ENCODE assay signal across 1 fruit fly cellular context in the genomic region with DNA sequence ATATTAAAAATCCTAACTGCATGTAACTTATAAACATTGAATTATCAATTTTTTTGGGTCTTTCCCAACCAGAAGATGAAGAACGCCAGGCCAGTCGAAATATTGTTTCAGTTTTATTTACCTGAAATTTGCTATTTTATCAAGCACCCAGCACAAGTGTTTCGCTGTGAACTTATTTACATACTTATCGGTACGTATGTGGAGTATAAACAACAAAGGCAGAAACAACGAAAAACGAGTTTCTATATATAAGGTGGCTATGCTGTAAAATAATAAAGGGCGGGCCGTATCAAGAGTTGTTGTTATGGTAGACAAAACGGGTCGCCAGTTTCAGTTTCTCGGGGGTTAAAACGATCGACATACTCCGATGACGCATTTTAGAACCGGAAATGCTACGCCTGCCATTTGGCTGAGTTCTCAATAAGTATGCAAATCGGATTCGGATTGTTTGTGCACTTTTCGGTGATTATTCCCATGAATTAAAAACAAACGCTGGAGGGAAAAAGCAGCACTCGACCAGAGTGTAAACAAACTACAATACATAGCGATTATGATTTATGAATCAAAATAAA.
A peak's percentile ranks its signal among the peaks of the same experiment; 100 is the strongest.
TF ChIP-seq lines count a peak whose summit lies in the region.

No protein-coding gene starts in this region.

TF ChIP-seq in whole organism, embryonic, 481 proteins besides CTCF, POLR2A, EP300 and RAD21 (continued from another document):
- TF ChIP-seq gro (GFP tag; optimal IDR thresholded peaks at IDR 0.05; lab: Kevin White, UChicago) = peak; percentile 7
- TF ChIP-seq Fer1 (GFP tag; optimal IDR thresholded peaks at IDR 0.05; lab: Kevin White, UChicago) = peak; percentile 60
- TF ChIP-seq CG2889 (GFP tag; IDR thresholded peaks at IDR 0.05; lab: Robert Waterston, UW) = no peak
- TF ChIP-seq sna (GFP tag; IDR thresholded peaks at IDR 0.05; lab: Robert Waterston, UW; ENCODE audit: partially characterized antibody) = no peak
- no peak for TF ChIP-seq Bgb (GFP tag; IDR thresholded peaks at IDR 0.05; lab: Robert Waterston, UW; ENCODE audit: partially characterized antibody)
- TF ChIP-seq CG18619 (GFP tag; optimal IDR thresholded peaks at IDR 0.05; lab: Kevin White, UChicago) = peak; percentile 18
- TF ChIP-seq CG2678 (tag; optimal IDR thresholded peaks at IDR 0.05; lab: Kevin White, UChicago) = peak; percentile 64
- TF ChIP-seq h (optimal IDR thresholded peaks at IDR 0.05; lab: Kevin White, UChicago) = no peak
- no peak for TF ChIP-seq her (GFP tag; optimal IDR thresholded peaks at IDR 0.05; lab: Kevin White, UChicago)
- TF ChIP-seq CG17912 (GFP tag; optimal IDR thresholded peaks at IDR 0.05; lab: Kevin White, UChicago) = no peak
- no peak for TF ChIP-seq jigr1 (GFP tag; IDR thresholded peaks at IDR 0.05; lab: Robert Waterston, UW)
- TF ChIP-seq CG31224 (GFP tag; IDR thresholded peaks at IDR 0.05; lab: Robert Waterston, UW) = no peak
- TF ChIP-seq CG17568 (GFP tag; optimal IDR thresholded peaks at IDR 0.05; lab: Kevin White, UChicago) = peak; percentile 52
- TF ChIP-seq pnt (GFP tag; optimal IDR thresholded peaks at IDR 0.05; lab: Kevin White, UChicago) = no peak
- TF ChIP-seq Rfx (GFP tag; IDR thresholded peaks at IDR 0.05; lab: Robert Waterston, UW) = peak; percentile 37; the same call in 1 of the 2 replicates
- peak; percentile 70 for TF ChIP-seq CG13296 (GFP tag; optimal IDR thresholded peaks at IDR 0.05; lab: Kevin White, UChicago)
- peak; percentile 52 for TF ChIP-seq CG3281 (GFP tag; optimal IDR thresholded peaks at IDR 0.05; lab: Kevin White, UChicago)
- TF ChIP-seq D19B (GFP tag; optimal IDR thresholded peaks at IDR 0.05; lab: Kevin White, UChicago) = peak; percentile 13
- no peak for TF ChIP-seq croc (GFP tag; conservative IDR thresholded peaks at IDR 0.05; lab: Robert Waterston, UW)
- TF ChIP-seq CG6854 (GFP tag; optimal IDR thresholded peaks at IDR 0.05; lab: Kevin White, UChicago) = peak; percentile 41
- TF ChIP-seq bab2 (GFP tag; optimal IDR thresholded peaks at IDR 0.05; lab: Kevin White, UChicago) = peak; percentile 21
- peak; percentile 64 for TF ChIP-seq CG13894 (tag; optimal IDR thresholded peaks at IDR 0.05; lab: Kevin White, UChicago)
- TF ChIP-seq CG10209 (GFP tag; optimal IDR thresholded peaks at IDR 0.05; lab: Kevin White, UChicago) = peak; percentile 14
- TF ChIP-seq CG7839 (tag; optimal IDR thresholded peaks at IDR 0.05; lab: Kevin White, UChicago) = no peak
- TF ChIP-seq nmo (GFP tag; optimal IDR thresholded peaks at IDR 0.05; lab: Kevin White, UChicago) = no peak
- no peak for TF ChIP-seq CG11398 (GFP tag; optimal IDR thresholded peaks at IDR 0.05; lab: Kevin White, UChicago)
- TF ChIP-seq insv (GFP tag; optimal IDR thresholded peaks at IDR 0.05; lab: Kevin White, UChicago) = peak in 1 of 2 experiments; percentile 11
- peak; percentile 67 for TF ChIP-seq CG12769 (tag; optimal IDR thresholded peaks at IDR 0.05; lab: Kevin White, UChicago)
- no peak for TF ChIP-seq CG4707 (GFP tag; optimal IDR thresholded peaks at IDR 0.05; lab: Kevin White, UChicago)
- TF ChIP-seq Fer3 (tag; optimal IDR thresholded peaks at IDR 0.05; lab: Kevin White, UChicago) = peak; percentile 44
- TF ChIP-seq lab (GFP tag; optimal IDR thresholded peaks at IDR 0.05; lab: Kevin White, UChicago) = peak; percentile 74
- no peak for TF ChIP-seq CG8944 (GFP tag; optimal IDR thresholded peaks at IDR 0.05; lab: Kevin White, UChicago)
- peak; percentile 12 for TF ChIP-seq CG1603 (tag; optimal IDR thresholded peaks at IDR 0.05; lab: Kevin White, UChicago)
- no peak for TF ChIP-seq bcd (GFP tag; optimal IDR thresholded peaks at IDR 0.05; lab: Kevin White, UChicago)
- peak; percentile 56 for TF ChIP-seq PHDP (tag; optimal IDR thresholded peaks at IDR 0.05; lab: Kevin White, UChicago)
- TF ChIP-seq odd (GFP tag; optimal IDR thresholded peaks at IDR 0.05; lab: Kevin White, UChicago) = peak; percentile 43
- TF ChIP-seq Eip74EF (GFP tag; optimal IDR thresholded peaks at IDR 0.05; lab: Kevin White, UChicago) = peak in 1 of 2 experiments; percentile 66
- TF ChIP-seq bowl (GFP tag; IDR thresholded peaks at IDR 0.05; lab: Robert Waterston, UW) = no peak
- no peak for TF ChIP-seq Scr (GFP tag; IDR thresholded peaks at IDR 0.05; lab: Robert Waterston, UW; ENCODE audit: partially characterized antibody)
- TF ChIP-seq Oli (tag; optimal IDR thresholded peaks at IDR 0.05; lab: Kevin White, UChicago) = no peak
- no peak for TF ChIP-seq lilli (GFP tag; optimal IDR thresholded peaks at IDR 0.05; lab: Kevin White, UChicago)
- peak; percentile 58 for TF ChIP-seq fd3F (GFP tag; optimal IDR thresholded peaks at IDR 0.05; lab: Kevin White, UChicago)
